Fruit fly (Drosophila melanogaster) whole organism, embryonic: ENCODE results near the gene CG17982.
A peak's percentile ranks its signal among the peaks of the same experiment; 100 is the strongest.

Experiments used
- CG10462 ChIP-seq: fragments of 200-800 bp; sonication (Bioruptor generic); optimal IDR thresholded peaks from 2 replicates; lab custom pipeline; 2016; ENCODE audit warnings: missing biosample characterization, missing genetic modification characterization
- CG11560 ChIP-seq: fragments of 200-800 bp; sonication (Bioruptor generic); IDR thresholded peaks from 3 replicates; pipeline ENCODE4 v1.3.6; 2022; ENCODE audit warnings: missing biosample characterization, missing genetic modification characterization
- CG18262 ChIP-seq: fragments of 200-800 bp; optimal IDR thresholded peaks from 3 replicates; lab custom pipeline; 2019; ENCODE audit warnings: missing biosample characterization, mild to moderate bottlenecking, missing genetic modification characterization, moderate library complexity
- CG2875 ChIP-seq: fragments of 200-800 bp; sonication (Bioruptor generic); optimal IDR thresholded peaks from 2 replicates; lab custom pipeline; 2017; ENCODE audit warnings: missing biosample characterization, mild to moderate bottlenecking, missing genetic modification characterization, missing genetic modification reagents
- CG4282 ChIP-seq: fragments of 200-800 bp; sonication (Bioruptor generic); optimal IDR thresholded peaks from 2 replicates; lab custom pipeline; 2016; ENCODE audit warnings: missing biosample characterization, missing genetic modification characterization
- CG4730 ChIP-seq: fragments of 200-800 bp; sonication (Bioruptor generic); IDR thresholded peaks from 2 replicates; pipeline ENCODE4 v1.3.6; 2022; ENCODE audit warnings: missing biosample characterization, missing genetic modification characterization
- CG4854 ChIP-seq: fragments of 200-800 bp; sonication (Bioruptor generic); optimal IDR thresholded peaks from 2 replicates; lab custom pipeline; 2016; ENCODE audit warnings: missing biosample characterization, missing genetic modification characterization, inconsistent platforms
- CG5245 ChIP-seq: fragments of 200-800 bp; sonication (Bioruptor generic); optimal IDR thresholded peaks from 3 replicates; lab custom pipeline; 2016; ENCODE audit warnings: missing biosample characterization, missing genetic modification characterization
- CG6689 ChIP-seq: fragments of 200-800 bp; sonication (Bioruptor generic); IDR thresholded peaks from 2 replicates; pipeline ENCODE4 v1.3.6; 2022; ENCODE audit warnings: missing biosample characterization, missing genetic modification characterization
- CG9215 ChIP-seq: fragments of 200-800 bp; sonication (Bioruptor generic); IDR thresholded peaks from 2 replicates; pipeline ENCODE4 v1.3.6; 2022; ENCODE audit warnings: missing biosample characterization, missing genetic modification characterization
- Chrac-16 ChIP-seq: fragments of 200-800 bp; sonication (Bioruptor generic); optimal IDR thresholded peaks from 3 replicates; lab custom pipeline; 2016; ENCODE audit warnings: missing biosample characterization, missing genetic modification characterization
- D19A ChIP-seq: fragments of 200-800 bp; optimal IDR thresholded peaks from 3 replicates; lab custom pipeline; 2019; ENCODE audit warnings: missing biosample characterization, mild to moderate bottlenecking, missing genetic modification characterization, moderate library complexity
- Deaf1 ChIP-seq: fragments of 200-800 bp; optimal IDR thresholded peaks from 3 replicates; lab custom pipeline; 2019; ENCODE audit warnings: missing biosample characterization, mild to moderate bottlenecking, missing genetic modification characterization, moderate library complexity
- Dek ChIP-seq: fragments of 200-800 bp; sonication (Bioruptor generic); optimal IDR thresholded peaks from 3 replicates; lab custom pipeline; 2019; ENCODE audit warnings: missing biosample characterization, mild to moderate bottlenecking, missing genetic modification characterization, moderate library complexity
- Fer2 ChIP-seq: fragments of 200-800 bp; sonication (Bioruptor generic); optimal IDR thresholded peaks from 2 replicates; lab custom pipeline; 2018; ENCODE audit warnings: missing biosample characterization, mild to moderate bottlenecking, missing genetic modification characterization, moderate library complexity
- GATAe ChIP-seq: fragments of 200-800 bp; sonication (Bioruptor generic); conservative IDR thresholded peaks from 2 replicates; pipeline ENCODE4 v1.3.6; 2022; ENCODE audit warnings: missing biosample characterization, missing genetic modification characterization
- HHEX ChIP-seq: fragments of 200-800 bp; sonication (Bioruptor generic); optimal IDR thresholded peaks from 3 replicates; lab custom pipeline; 2017; ENCODE audit warnings: missing biosample characterization, mild to moderate bottlenecking, missing genetic modification characterization, missing genetic modification reagents
- Hand ChIP-seq: fragments of 200-800 bp; sonication (Bioruptor generic); optimal IDR thresholded peaks from 2 replicates; lab custom pipeline; 2017; ENCODE audit warnings: mild to moderate bottlenecking, missing biosample characterization, missing genetic modification reagents, missing genetic modification characterization
- Hmx ChIP-seq: fragments of 200-800 bp; sonication (Bioruptor generic); optimal IDR thresholded peaks from 2 replicates; lab custom pipeline; 2016; ENCODE audit warnings: missing biosample characterization, missing genetic modification characterization
- Kr ChIP-seq: fragments of 200-800 bp; sonication (Bioruptor generic); optimal IDR thresholded peaks from 2 replicates; lab custom pipeline; 2017; ENCODE audit warnings: missing biosample characterization, mild to moderate bottlenecking, missing genetic modification characterization
- MESR4 ChIP-seq: fragments of 200-800 bp; sonication (Bioruptor generic); optimal IDR thresholded peaks from 2 replicates; lab custom pipeline; 2018; ENCODE audit warnings: missing biosample characterization, mild to moderate bottlenecking, missing genetic modification characterization, moderate library complexity
- Mad ChIP-seq: fragments of 200-800 bp; sonication (Bioruptor generic); optimal IDR thresholded peaks from 2 replicates; lab custom pipeline; 2016; ENCODE audit warnings: missing biosample characterization, missing genetic modification characterization
- Neu2 ChIP-seq: fragments of 200-800 bp; sonication (Bioruptor generic); optimal IDR thresholded peaks from 3 replicates; lab custom pipeline; 2016; ENCODE audit warnings: missing biosample characterization, missing genetic modification characterization, borderline replicate concordance
- Nf-YA ChIP-seq: fragments of 200-800 bp; sonication (Bioruptor generic); IDR thresholded peaks from 2 replicates; pipeline ENCODE4 v1.3.6; 2022; ENCODE audit warnings: missing biosample characterization, missing genetic modification characterization
- Nf-YB ChIP-seq: fragments of 200-800 bp; sonication (Bioruptor generic); optimal IDR thresholded peaks from 3 replicates; lab custom pipeline; 2019; ENCODE audit warnings: missing biosample characterization, mild to moderate bottlenecking, missing genetic modification characterization, moderate library complexity
- Poxn ChIP-seq: fragments of 200-800 bp; sonication (Bioruptor generic); IDR thresholded peaks from 2 replicates; pipeline ENCODE4 v1.3.6; 2022; ENCODE audit warnings: missing biosample characterization, missing genetic modification characterization
- Rx ChIP-seq: fragments of 200-800 bp; sonication (Bioruptor generic); IDR thresholded peaks from 2 replicates; pipeline ENCODE4 v1.3.6; 2022; ENCODE audit warnings: missing biosample characterization, missing genetic modification characterization
- YL-1 ChIP-seq: fragments of 200-800 bp; sonication (Bioruptor generic); optimal IDR thresholded peaks from 3 replicates; lab custom pipeline; 2017; ENCODE audit warnings: missing biosample characterization, mild to moderate bottlenecking, missing genetic modification characterization
- bab2 ChIP-seq: fragments of 200-800 bp; sonication (Bioruptor generic); optimal IDR thresholded peaks from 2 replicates; lab custom pipeline; 2016; ENCODE audit warnings: missing biosample characterization, missing genetic modification characterization
- chn ChIP-seq: fragments of 200-800 bp; sonication (Bioruptor generic); optimal IDR thresholded peaks from 2 replicates; lab custom pipeline; 2016; ENCODE audit warnings: missing biosample characterization, missing genetic modification characterization
- dan ChIP-seq: fragments of 200-800 bp; sonication (Bioruptor generic); IDR thresholded peaks from 2 replicates; pipeline ENCODE4 v1.3.6; 2022; ENCODE audit warnings: missing biosample characterization, missing genetic modification characterization
- dmrt11E ChIP-seq: fragments of 200-800 bp; sonication (Bioruptor generic); optimal IDR thresholded peaks from 3 replicates; lab custom pipeline; 2018; ENCODE audit warnings: missing biosample characterization, mild to moderate bottlenecking, missing genetic modification characterization, moderate library complexity
- dysf ChIP-seq: fragments of 200-800 bp; sonication (Bioruptor generic); IDR thresholded peaks from 3 replicates; pipeline ENCODE4 v1.3.6; 2022; ENCODE audit warnings: missing biosample characterization, missing genetic modification characterization
- gce ChIP-seq: fragments of 200-800 bp; sonication (Bioruptor generic); IDR thresholded peaks from 3 replicates; pipeline ENCODE4 v1.3.6; 2022; ENCODE audit warnings: missing biosample characterization, missing genetic modification characterization
- gcm2 ChIP-seq: fragments of 200-800 bp; sonication (Bioruptor generic); optimal IDR thresholded peaks from 2 replicates; lab custom pipeline; 2016; ENCODE audit warnings: missing biosample characterization, missing genetic modification characterization
- ham ChIP-seq: fragments of 200-800 bp; sonication (Bioruptor generic); IDR thresholded peaks from 2 replicates; pipeline ENCODE4 v1.3.6; 2022; ENCODE audit warnings: missing biosample characterization, missing genetic modification characterization
- lab ChIP-seq: fragments of 200-800 bp; sonication (Bioruptor generic); optimal IDR thresholded peaks from 3 replicates; lab custom pipeline; 2017; ENCODE audit warnings: missing biosample characterization, missing genetic modification characterization, mild to moderate bottlenecking, moderate library complexity, missing genetic modification reagents
- luna ChIP-seq: fragments of 200-800 bp; sonication (Bioruptor generic); optimal IDR thresholded peaks from 2 replicates; lab custom pipeline; 2016; ENCODE audit warnings: missing biosample characterization, missing genetic modification characterization
- nau ChIP-seq: fragments of 200-800 bp; sonication (Bioruptor generic); optimal IDR thresholded peaks from 3 replicates; lab custom pipeline; 2017; ENCODE audit warnings: missing biosample characterization, mild to moderate bottlenecking, missing genetic modification characterization, missing genetic modification reagents
- nerfin-2 ChIP-seq: fragments of 200-800 bp; sonication (Bioruptor generic); IDR thresholded peaks from 2 replicates; pipeline ENCODE4 v1.3.6; 2022; ENCODE audit warnings: missing biosample characterization, missing genetic modification characterization; ENCODE audit not compliant: partially characterized antibody
- p53 ChIP-seq: fragments of 200-800 bp; sonication (Bioruptor generic); optimal IDR thresholded peaks from 2 replicates; lab custom pipeline; 2016; ENCODE audit warnings: missing biosample characterization, missing genetic modification characterization
- pan ChIP-seq, 4 experiments: fragments of >200 bp in 3 of 4; fragments of 200-800 bp in 1 of 4; sonication (Bioruptor generic) in 1 of 4; optimal IDR thresholded peaks in 3 of 4; IDR thresholded peaks in 1 of 4; 2 replicates each; pipeline versions ENCODE4 v1.3.6 to Lab custom; 2017 to 2022; ENCODE audit warnings: missing biosample characterization in 2 of 4, missing genetic modification characterization in 2 of 4, mixed read lengths in 1 of 4
- pfk ChIP-seq: fragments of 200-800 bp; sonication (Bioruptor generic); optimal IDR thresholded peaks from 2 replicates; lab custom pipeline; 2018; ENCODE audit warnings: missing biosample characterization, mild to moderate bottlenecking, missing genetic modification characterization, moderate library complexity
- prd ChIP-seq, 3 experiments: fragments of >200 bp in 2 of 3; fragments of 200-800 bp in 1 of 3; sonication (Bioruptor generic) in 1 of 3; optimal IDR thresholded peaks in 2 of 3; IDR thresholded peaks in 1 of 3; 2 replicates in 2 of 3; 3 replicates in 1 of 3; pipeline versions ENCODE4 v1.3.6 to Lab custom; 2017 to 2022; ENCODE audit warnings: missing biosample characterization in 1 of 3, missing genetic modification characterization in 1 of 3
- psq ChIP-seq: fragments of 200-800 bp; sonication (Bioruptor generic); optimal IDR thresholded peaks from 2 replicates; lab custom pipeline; 2017; ENCODE audit warnings: missing biosample characterization, missing genetic modification characterization
- row ChIP-seq: fragments of 200-800 bp; sonication (Bioruptor generic); IDR thresholded peaks from 3 replicates; pipeline ENCODE4 v1.3.6; 2022; ENCODE audit warnings: missing biosample characterization, missing genetic modification characterization
- shn ChIP-seq: fragments of 200-800 bp; sonication (Bioruptor generic); optimal IDR thresholded peaks from 3 replicates; lab custom pipeline; 2016; ENCODE audit warnings: missing biosample characterization, missing genetic modification characterization
- sqz ChIP-seq: fragments of 200-800 bp; sonication (Bioruptor generic); optimal IDR thresholded peaks from 3 replicates; lab custom pipeline; 2018; ENCODE audit warnings: missing biosample characterization, mild to moderate bottlenecking, missing genetic modification characterization
- tgo ChIP-seq: fragments of 200-800 bp; sonication (Bioruptor generic); IDR thresholded peaks from 3 replicates; pipeline ENCODE4 v1.3.6; 2022; ENCODE audit warnings: missing biosample characterization, missing genetic modification characterization
- tna ChIP-seq: fragments of 200-800 bp; sonication (Bioruptor generic); IDR thresholded peaks from 2 replicates; pipeline ENCODE4 v1.3.6; 2022; ENCODE audit warnings: missing biosample characterization, missing genetic modification characterization; ENCODE audit not compliant: partially characterized antibody

CG17982 gene

dm6 chrX:8112715-8113114, 30.9 kb downstream of the CG17982 start (continued):
- TF ChIP-seq Nf-YB (GFP tag; lab: Kevin White, UChicago) (no peak), prd (optimal IDR thresholded peaks at IDR 0.05; lab: Kevin White, UChicago) (no peak), prd (GFP tag; IDR thresholded peaks at IDR 0.05; lab: Robert Waterston, UW) (no peak; the same call in 2 of the 3 replicates), gcm2 (no peak), HHEX (peak; percentile 44), bab2 (GFP tag; lab: Kevin White, UChicago) (peak; percentile 30), CG11560 (no peak), CG9215 (GFP tag; lab: Robert Waterston, UW) (0 out of 2 replicates have a peak, but pooled peaks have one; percentile 15), tgo (GFP tag; lab: Robert Waterston, UW) (peak; percentile 38; the same call in 1 of the 3 replicates), luna (no peak), gce (no peak), ham (0 out of 2 replicates have a peak, but pooled peaks have one; percentile 14), CG4282 (GFP tag; lab: Kevin White, UChicago) (no peak), dan (GFP tag; lab: Robert Waterston, UW) (no peak), pan (optimal IDR thresholded peaks at IDR 0.05; lab: Kevin White, UChicago) (no peak), pan (GFP tag; optimal IDR thresholded peaks at IDR 0.05 in 1 of 2, IDR thresholded peaks at IDR 0.05 in 1 of 2) (peak in 1 of 2 experiments; percentile 50), MESR4 (no peak), Nf-YA (GFP tag; lab: Robert Waterston, UW) (no peak), Rx (GFP tag; lab: Robert Waterston, UW) (no peak), shn (GFP tag; lab: Kevin White, UChicago) (no peak), psq (GFP tag; lab: Kevin White, UChicago) (no peak), Hmx (no peak), Neu2 (GFP tag; lab: Kevin White, UChicago) (no peak), Deaf1 (tag; lab: Kevin White, UChicago) (no peak), row (GFP tag; lab: Robert Waterston, UW) (peak; percentile 66), Dek (tag; lab: Kevin White, UChicago) (peak; percentile 26), YL-1 (no peak), CG4730 (GFP tag; lab: Robert Waterston, UW) (no peak), chn (GFP tag; lab: Kevin White, UChicago) (no peak), Fer2 (tag; lab: Kevin White, UChicago) (no peak), sqz (GFP tag; lab: Kevin White, UChicago) (no peak), nerfin-2 (no peak), CG10462 (no peak), CG18262 (tag; lab: Kevin White, UChicago) (no peak), GATAe (GFP tag; lab: Robert Waterston, UW) (peak; percentile 70), CG5245 (GFP tag; lab: Kevin White, UChicago) (no peak), nau (GFP tag; lab: Kevin White, UChicago) (peak; percentile 27), CG4854 (GFP tag; lab: Kevin White, UChicago) (no peak), dmrt11E (tag; lab: Kevin White, UChicago) (no peak), p53 (GFP tag; lab: Kevin White, UChicago) (no peak), lab (GFP tag; lab: Kevin White, UChicago) (peak; percentile 69), tna (GFP tag; lab: Robert Waterston, UW) (no peak), D19A (tag; lab: Kevin White, UChicago) (no peak), Kr (no peak), Poxn (GFP tag; lab: Robert Waterston, UW) (0 out of 2 replicates have a peak, but pooled peaks have one; percentile 11), Chrac-16 (no peak), Hand (GFP tag; lab: Kevin White, UChicago) (no peak), dysf (peak; percentile 65; the same call in 2 of the 3 replicates), pfk (GFP tag; lab: Kevin White, UChicago) (no peak), CG2875 (GFP tag; lab: Kevin White, UChicago) (no peak), Mad (GFP tag; lab: Kevin White, UChicago) (no peak), CG6689 (GFP tag; lab: Robert Waterston, UW) (no peak)
